Worm (Caenorhabditis elegans) whole organism, L4 larva: ENCODE measurements around the gene F13E9.19.

Experiments
- D1046.2 ChIP-seq: fragments of 200-800 bp; sonication (Bioruptor generic); IDR thresholded peaks from 2 replicates; pipeline ENCODE4 v1.3.6; 2022; ENCODE audit warnings: missing genetic modification characterization, missing compliant biosample characterization
- F26F4.8 ChIP-seq: fragments of 200-800 bp; sonication (Bioruptor generic); conservative IDR thresholded peaks from 2 replicates; pipeline ENCODE4 v1.3.6; 2022; ENCODE audit warnings: missing genetic modification characterization, missing compliant biosample characterization
- T20F7.1 ChIP-seq: fragments of 200-800 bp; sonication (Bioruptor generic); optimal IDR thresholded peaks from 2 replicates; lab custom pipeline; 2018; ENCODE audit warnings: mild to moderate bottlenecking, missing genetic modification characterization, missing compliant biosample characterization
- T26A8.4 ChIP-seq: fragments of 200-800 bp; sonication (Bioruptor generic); IDR thresholded peaks from 2 replicates; pipeline ENCODE4 v1.3.6; 2022; ENCODE audit warnings: missing genetic modification characterization, missing compliant biosample characterization
- Y5F2A.4 ChIP-seq: fragments of 200-800 bp; sonication (Bioruptor generic); optimal IDR thresholded peaks from 2 replicates; lab custom pipeline; 2018; ENCODE audit warnings: mild to moderate bottlenecking, missing genetic modification characterization, missing compliant biosample characterization
- Y75B8A.6 ChIP-seq: fragments of 200-800 bp; sonication (Bioruptor generic); IDR thresholded peaks from 2 replicates; pipeline ENCODE4 v1.3.6; 2022; ENCODE audit warnings: missing genetic modification reagents, missing genetic modification characterization, missing compliant biosample characterization
- aly-2 ChIP-seq: sonication (generic microtip); optimal IDR thresholded peaks from 2 replicates; lab custom pipeline; 2018; ENCODE audit warnings: missing biosample characterization, missing genetic modification characterization
- arid-1 ChIP-seq: fragments of 200-800 bp; sonication (Bioruptor generic); conservative IDR thresholded peaks from 2 replicates; pipeline ENCODE4 v1.3.6; 2022; ENCODE audit warnings: missing genetic modification reagents, missing genetic modification characterization, missing compliant biosample characterization
- ceh-28 ChIP-seq: fragments of 150-350 bp; optimal IDR thresholded peaks from 2 replicates; lab custom pipeline; 2014; ENCODE audit warnings: missing biosample characterization, missing genetic modification reagents, missing genetic modification characterization
- ceh-44 ChIP-seq: fragments of 200-800 bp; sonication (Bioruptor generic); IDR thresholded peaks from 2 replicates; pipeline ENCODE4 v1.3.6; 2022; ENCODE audit warnings: missing genetic modification reagents, missing genetic modification characterization, missing compliant biosample characterization
- ceh-62 ChIP-seq: sonication (generic microtip); optimal IDR thresholded peaks from 2 replicates; lab custom pipeline; 2017; ENCODE audit warnings: missing biosample characterization, missing genetic modification characterization
- cey-2 ChIP-seq: sonication (generic microtip); optimal IDR thresholded peaks from 3 replicates; lab custom pipeline; 2017; ENCODE audit warnings: missing genetic modification characterization, mild to moderate bottlenecking, missing compliant biosample characterization, antibody characterized with exemption, borderline replicate concordance; ENCODE audit not compliant: insufficient read depth
- daf-12 ChIP-seq: fragments of 150-350 bp; optimal IDR thresholded peaks from 2 replicates; lab custom pipeline; 2014; ENCODE audit warnings: missing biosample characterization, missing genetic modification reagents, missing genetic modification characterization
- daf-8 ChIP-seq: fragments of 200-800 bp; sonication (Bioruptor generic); IDR thresholded peaks from 2 replicates; pipeline ENCODE4 v1.3.6; 2022; ENCODE audit warnings: missing genetic modification characterization, missing compliant biosample characterization
- dmd-9 ChIP-seq: fragments of 200-800 bp; sonication (Bioruptor generic); IDR thresholded peaks from 2 replicates; pipeline ENCODE4 v1.3.6; 2022; ENCODE audit warnings: missing genetic modification reagents, missing genetic modification characterization, missing compliant biosample characterization
- dpl-1 ChIP-seq: fragments of 150-350 bp; optimal IDR thresholded peaks from 2 replicates; lab custom pipeline; 2014; ENCODE audit warnings: missing biosample characterization, missing genetic modification reagents, missing genetic modification characterization
- duxl-1 ChIP-seq: sonication (generic microtip); optimal IDR thresholded peaks from 2 replicates; lab custom pipeline; 2016; ENCODE audit warnings: mild to moderate bottlenecking, missing genetic modification characterization, moderate library complexity, missing compliant biosample characterization; ENCODE audit not compliant: poor library complexity
- dve-1 ChIP-seq: sonication (generic microtip); optimal IDR thresholded peaks from 2 replicates; lab custom pipeline; 2017; ENCODE audit warnings: antibody characterized with exemption, mild to moderate bottlenecking, missing genetic modification characterization, missing compliant biosample characterization; ENCODE audit not compliant: insufficient read depth
- egl-43 ChIP-seq: fragments of 200-800 bp; sonication (Bioruptor generic); IDR thresholded peaks from 2 replicates; pipeline ENCODE4 v1.3.6; 2022; ENCODE audit warnings: missing genetic modification reagents, missing genetic modification characterization, missing compliant biosample characterization
- fkh-10 ChIP-seq: fragments of 150-350 bp; optimal IDR thresholded peaks from 2 replicates; lab custom pipeline; 2014; ENCODE audit warnings: missing biosample characterization, missing genetic modification reagents, missing genetic modification characterization
- fos-1 ChIP-seq: fragments of 150-350 bp; optimal IDR thresholded peaks from 2 replicates; lab custom pipeline; 2014; ENCODE audit warnings: missing biosample characterization, missing genetic modification characterization
- gei-8 ChIP-seq: fragments of 200-800 bp; sonication (Bioruptor generic); optimal IDR thresholded peaks from 2 replicates; lab custom pipeline; 2018; ENCODE audit warnings: mild to moderate bottlenecking, missing genetic modification characterization, missing compliant biosample characterization
- hif-1 ChIP-seq, 2 experiments: sonication (generic microtip); optimal IDR thresholded peaks; 2 replicates each; lab custom pipeline; 2016 to 2017; ENCODE audit warnings: missing compliant biosample characterization in 2 of 2, missing genetic modification characterization in 2 of 2, missing genetic modification reagents in 2 of 2, missing genotype in 2 of 2, mild to moderate bottlenecking in 1 of 2
- hlh-11 ChIP-seq: fragments of 200-800 bp; sonication (Bioruptor generic); optimal IDR thresholded peaks from 2 replicates; lab custom pipeline; 2018; ENCODE audit warnings: mild to moderate bottlenecking, missing genetic modification characterization, missing compliant biosample characterization
- lim-7 ChIP-seq: fragments of 200-800 bp; sonication (Bioruptor generic); IDR thresholded peaks from 2 replicates; pipeline ENCODE4 v1.3.6; 2022; ENCODE audit warnings: missing genetic modification characterization, missing compliant biosample characterization
- lin-13 ChIP-seq: fragments of 150-350 bp; optimal IDR thresholded peaks from 2 replicates; lab custom pipeline; 2014; ENCODE audit warnings: missing biosample characterization, missing genetic modification reagents, missing genetic modification characterization
- lsy-2 ChIP-seq, 2 experiments: fragments of 150-350 bp in 1 of 2; sonication (generic microtip) in 1 of 2; optimal IDR thresholded peaks; 2 replicates each; lab custom pipeline; 2014 to 2017; ENCODE audit warnings: missing biosample characterization in 2 of 2, missing genetic modification characterization in 2 of 2
- madf-9 ChIP-seq: fragments of 200-800 bp; sonication (Bioruptor generic); conservative IDR thresholded peaks from 2 replicates; pipeline ENCODE4 v1.3.6; 2022; ENCODE audit warnings: missing genetic modification reagents, missing genetic modification characterization, missing compliant biosample characterization
- mdl-1 ChIP-seq, 2 experiments: fragments of 150-350 bp in 1 of 2; sonication (generic microtip) in 1 of 2; optimal IDR thresholded peaks; 2 replicates each; lab custom pipeline; 2014 to 2017; ENCODE audit warnings: missing biosample characterization in 2 of 2, missing genetic modification characterization in 2 of 2
- mdt-29 ChIP-seq: fragments of 200-800 bp; sonication (Bioruptor generic); IDR thresholded peaks from 2 replicates; pipeline ENCODE4 v1.3.6; 2022; ENCODE audit warnings: missing genetic modification reagents, missing genetic modification characterization, missing compliant biosample characterization
- mep-1 ChIP-seq: fragments of 150-350 bp; sonication (generic microtip); optimal IDR thresholded peaks from 3 replicates; lab custom pipeline; 2014; ENCODE audit warnings: missing biosample characterization, missing genetic modification characterization
- mxl-3 ChIP-seq: fragments of 200-800 bp; sonication (Bioruptor generic); optimal IDR thresholded peaks from 2 replicates; lab custom pipeline; 2018; ENCODE audit warnings: mild to moderate bottlenecking, missing genetic modification characterization, missing compliant biosample characterization
- nhr-10 ChIP-seq: fragments of 150-350 bp; optimal IDR thresholded peaks from 2 replicates; lab custom pipeline; 2014; ENCODE audit warnings: missing biosample characterization, missing genetic modification characterization
- nhr-111 ChIP-seq: fragments of 200-800 bp; sonication (Bioruptor generic); optimal IDR thresholded peaks from 2 replicates; lab custom pipeline; 2018; ENCODE audit warnings: mild to moderate bottlenecking, missing genetic modification characterization, missing compliant biosample characterization
- nhr-41 ChIP-seq: fragments of 200-800 bp; sonication (Bioruptor generic); IDR thresholded peaks from 2 replicates; pipeline ENCODE4 v1.3.6; 2022; ENCODE audit warnings: missing genetic modification reagents, missing genetic modification characterization, missing compliant biosample characterization
- nhr-42 ChIP-seq: fragments of 200-800 bp; sonication (Bioruptor generic); IDR thresholded peaks from 2 replicates; pipeline ENCODE4 v1.3.6; 2022; ENCODE audit warnings: missing genetic modification characterization, missing compliant biosample characterization
- nhr-76 ChIP-seq: fragments of 150-350 bp; optimal IDR thresholded peaks from 2 replicates; lab custom pipeline; 2014; ENCODE audit warnings: missing biosample characterization, missing genetic modification characterization
- nhr-77 ChIP-seq: fragments of 150-350 bp; optimal IDR thresholded peaks from 2 replicates; lab custom pipeline; 2014; ENCODE audit warnings: missing biosample characterization, missing genetic modification characterization
- pha-4 ChIP-seq, 2 experiments: fragments of 150-350 bp in 1 of 2; fragments of 200-800 bp in 1 of 2; sonication (Bioruptor generic) in 1 of 2; IDR thresholded peaks in 1 of 2; optimal IDR thresholded peaks in 1 of 2; 2 replicates each; pipeline versions ENCODE4 v1.3.6 to Lab custom; 2014 to 2022; ENCODE audit warnings: missing genetic modification characterization in 2 of 2, missing genetic modification reagents in 2 of 2, missing biosample characterization in 1 of 2, missing compliant biosample characterization in 1 of 2
- php-3 ChIP-seq: fragments of 200-800 bp; sonication (Bioruptor generic); IDR thresholded peaks from 2 replicates; pipeline ENCODE4 v1.3.6; 2022; ENCODE audit warnings: missing genetic modification reagents, missing genetic modification characterization, missing compliant biosample characterization
- pqm-1 ChIP-seq: sonication (generic microtip); optimal IDR thresholded peaks from 2 replicates; lab custom pipeline; 2017; ENCODE audit warnings: missing biosample characterization, missing genetic modification characterization
- sdz-12 ChIP-seq: fragments of 200-800 bp; sonication (Bioruptor generic); optimal IDR thresholded peaks from 2 replicates; lab custom pipeline; 2018; ENCODE audit warnings: mild to moderate bottlenecking, missing genetic modification characterization, missing compliant biosample characterization
- snpc-1.2 ChIP-seq: fragments of 200-800 bp; sonication (Bioruptor generic); IDR thresholded peaks from 2 replicates; pipeline ENCODE4 v1.3.6; 2022; ENCODE audit warnings: missing genetic modification reagents, missing genetic modification characterization, missing compliant biosample characterization
- snpc-4 ChIP-seq: fragments of 150-350 bp; optimal IDR thresholded peaks from 2 replicates; lab custom pipeline; 2014; ENCODE audit warnings: missing biosample characterization, missing genetic modification characterization
- tra-1 ChIP-seq: fragments of 200-800 bp; sonication (Bioruptor generic); IDR thresholded peaks from 2 replicates; pipeline ENCODE4 v1.3.6; 2022; ENCODE audit warnings: missing genetic modification reagents, missing genetic modification characterization, missing compliant biosample characterization
- unc-130 ChIP-seq: sonication (generic microtip); optimal IDR thresholded peaks from 2 replicates; lab custom pipeline; 2016; ENCODE audit warnings: missing genetic modification reagents, missing genetic modification characterization, missing compliant biosample characterization
- unc-62 ChIP-seq, 3 experiments: fragments of 150-350 bp in 1 of 3; sonication (generic microtip); optimal IDR thresholded peaks in 2 of 3; peaks in 1 of 3; 1 replicate in 1 of 3; 2 replicates in 2 of 3; lab custom pipeline; 2014 to 2017; ENCODE audit warnings: missing biosample characterization in 3 of 3, missing genetic modification characterization in 3 of 3, missing genetic modification reagents in 3 of 3, missing genotype in 1 of 3
- zfp-3 ChIP-seq: fragments of 200-800 bp; sonication (Bioruptor generic); conservative IDR thresholded peaks from 2 replicates; pipeline ENCODE4 v1.3.6; 2022; ENCODE audit warnings: missing genetic modification reagents, missing genetic modification characterization, missing compliant biosample characterization
- ztf-7 ChIP-seq: fragments of 150-350 bp; optimal IDR thresholded peaks from 2 replicates; lab custom pipeline; 2014; ENCODE audit warnings: missing biosample characterization, missing genetic modification characterization

The F13E9.19 gene

DNA sequence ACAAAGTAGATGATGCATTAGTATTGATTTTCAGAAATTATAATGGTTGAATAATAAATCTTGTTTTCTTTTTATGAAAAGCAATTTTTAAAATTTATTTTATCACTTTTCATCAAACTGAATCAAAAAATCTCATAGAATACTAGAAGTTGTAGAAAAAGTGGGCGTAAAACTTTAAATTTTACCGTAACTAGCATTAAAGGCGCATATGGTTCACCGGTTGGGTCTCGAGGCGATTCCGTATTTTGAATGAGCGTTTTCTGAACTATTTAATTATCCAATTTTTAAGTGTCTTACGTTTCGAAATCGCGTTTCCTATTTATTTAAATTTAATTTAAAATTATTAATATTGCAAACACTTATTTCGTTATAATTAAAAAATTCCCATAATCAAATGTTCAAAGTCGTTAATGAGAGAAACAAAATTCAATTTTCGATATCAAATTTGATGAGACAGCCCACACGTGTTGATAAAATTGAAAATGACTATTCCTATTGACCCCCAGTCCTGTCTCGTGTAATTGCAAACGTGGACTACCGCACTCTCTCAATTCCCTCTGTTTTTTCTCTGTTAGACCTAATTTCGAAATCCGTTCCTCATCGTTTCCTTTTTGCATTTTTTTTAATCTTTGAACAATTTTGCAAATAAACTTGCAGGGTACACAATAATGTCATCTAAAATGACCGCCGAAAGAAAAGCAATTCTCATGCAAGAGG lies 40.7 kb upstream of the F13E9.19 start, which contains the start of the genes T11G6.2 and hars-1 (continued):
- TF ChIP-seq snpc-1.2 (GFP tag; lab: Robert Waterston, UW) (no peak), madf-9 (GFP tag; lab: Robert Waterston, UW) (no peak), dve-1 (tag; lab: Kevin White, UChicago) (peak; percentile 36), tra-1 (no peak), daf-8 (no peak), lim-7 (GFP tag; lab: Robert Waterston, UW) (no peak), fos-1 (tag; lab: Kevin White, UChicago) (no peak), aly-2 (tag; lab: Kevin White, UChicago) (no peak), mep-1 (tag; lab: Kevin White, UChicago) (peak; percentile 34), nhr-111 (no peak), snpc-4 (tag; lab: Kevin White, UChicago) (no peak), arid-1 (no peak), php-3 (GFP tag; lab: Robert Waterston, UW) (no peak), egl-43 (GFP tag; lab: Robert Waterston, UW) (no peak), D1046.2 (GFP tag; lab: Robert Waterston, UW) (no peak), nhr-42 (no peak), unc-62 (GFP tag; optimal IDR thresholded peaks at IDR 0.05 in 1 of 2; lab: Kevin White, UChicago) (no peak), unc-62 (tag; optimal IDR thresholded peaks at IDR 0.05; lab: Kevin White, UChicago) (no peak), nhr-10 (tag; lab: Kevin White, UChicago) (no peak), hif-1 (tag; optimal IDR thresholded peaks at IDR 0.05; lab: Kevin White, UChicago) (no peak), pqm-1 (tag; lab: Kevin White, UChicago) (peak; percentile 76), zfp-3 (GFP tag; lab: Robert Waterston, UW) (no peak), nhr-76 (no peak), F26F4.8 (no peak), duxl-1 (tag; lab: Kevin White, UChicago) (no peak), Y5F2A.4 (GFP tag; lab: Kevin White, UChicago) (no peak), mxl-3 (GFP tag; lab: Kevin White, UChicago) (peak; percentile 98), Y75B8A.6 (GFP tag; lab: Robert Waterston, UW) (no peak), lsy-2 (tag; optimal IDR thresholded peaks at IDR 0.05; lab: Kevin White, UChicago) (peak in 1 of 2 experiments; percentile 40), T20F7.1 (GFP tag; lab: Kevin White, UChicago) (no peak), gei-8 (GFP tag; lab: Kevin White, UChicago) (no peak), fkh-10 (GFP tag; lab: Kevin White, UChicago) (no peak), pha-4 (GFP tag; IDR thresholded peaks at IDR 0.05; lab: Robert Waterston, UW) (no peak), pha-4 (tag; optimal IDR thresholded peaks at IDR 0.05; lab: Kevin White, UChicago) (no peak), ceh-28 (no peak), dpl-1 (GFP tag; lab: Kevin White, UChicago) (no peak), mdt-29 (GFP tag; lab: Robert Waterston, UW) (no peak), mdl-1 (tag; optimal IDR thresholded peaks at IDR 0.05; lab: Kevin White, UChicago) (peak in 1 of 2 experiments; percentile 81), ztf-7 (no peak), T26A8.4 (no peak), lin-13 (GFP tag; lab: Kevin White, UChicago) (no peak), cey-2 (tag; lab: Kevin White, UChicago) (no peak), ceh-62 (tag; lab: Kevin White, UChicago) (no peak), ceh-44 (GFP tag; lab: Robert Waterston, UW) (no peak), dmd-9 (no peak), nhr-77 (tag; lab: Kevin White, UChicago) (peak; percentile 74), daf-12 (tag; lab: Kevin White, UChicago) (no peak), hlh-11 (tag; lab: Kevin White, UChicago) (peak; percentile 52), nhr-41 (GFP tag; lab: Robert Waterston, UW) (no peak), sdz-12 (GFP tag; lab: Kevin White, UChicago) (no peak), unc-130 (GFP tag; lab: Kevin White, UChicago) (no peak)
